Fruit fly (Drosophila melanogaster): Measurements from ENCODE around the gene CG34116.
A peak's percentile ranks its signal among the peaks of the same experiment; 100 is the strongest.

The CG34116 gene

dm6 chr3L:19804908-19805307, 928 bp downstream of the CG34116 start, which contains the start of the genes TORIP and Ccdc58:
Gene TORIP, minus strand, starts transcription at chr3L:19805080.
Gene Ccdc58, plus strand, starts transcription at chr3L:19805181.
- TF ChIP-seq eg (GFP tag; IDR thresholded peaks at IDR 0.05) (no peak), Sox102F (GFP tag; optimal IDR thresholded peaks at IDR 0.05) (no peak), Ets21C (GFP tag; optimal IDR thresholded peaks at IDR 0.05) (no peak), Ets96B (tag; optimal IDR thresholded peaks at IDR 0.05) (no peak), Eip75B (GFP tag; optimal IDR thresholded peaks at IDR 0.05) (no peak), CG11762 (GFP tag; optimal IDR thresholded peaks at IDR 0.05; ENCODE audit: insufficient read depth) (no peak)

DNA sequence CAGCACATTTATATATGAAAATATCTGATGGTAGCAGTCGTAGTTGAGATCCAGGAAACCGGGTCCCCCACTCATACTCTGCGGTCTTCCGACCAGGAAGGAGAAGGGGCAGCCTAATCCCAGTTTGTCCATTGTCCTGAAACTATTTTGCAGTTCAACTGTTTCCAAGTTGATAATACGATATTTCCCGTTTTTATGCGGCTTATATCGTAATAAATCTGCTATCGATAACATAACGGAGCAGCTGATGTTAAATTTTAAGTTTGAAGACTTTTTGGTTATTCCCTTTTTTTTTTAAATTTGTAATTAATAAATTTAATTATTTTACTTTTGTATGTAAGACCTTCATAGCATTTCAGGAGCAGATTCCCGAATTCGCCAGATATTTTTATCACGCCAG, 4.7 kb downstream of the CG34116 start, which contains the start of gene CG14102:
TSS of gene CG14102 (minus strand) at position 187 of the 400 bp plus-strand sequence.
- TF ChIP-seq dac (GFP tag; optimal IDR thresholded peaks at IDR 0.05) (no peak), CG10669 (GFP tag; optimal IDR thresholded peaks at IDR 0.05) (no peak), ss (GFP tag; optimal IDR thresholded peaks at IDR 0.05) (no peak), CG34406 (GFP tag; optimal IDR thresholded peaks at IDR 0.05) (no peak), OdsH (GFP tag; optimal IDR thresholded peaks at IDR 0.05) (no peak), CG11762 (GFP tag; optimal IDR thresholded peaks at IDR 0.05; ENCODE audit: insufficient read depth) (no peak), Eip78C (GFP tag) (no peak), Hr4 (GFP tag; optimal IDR thresholded peaks at IDR 0.05) (no peak), Blimp-1 (GFP tag; optimal IDR thresholded peaks at IDR 0.05) (no peak), Eip93F (GFP tag; optimal IDR thresholded peaks at IDR 0.05) (no peak), Hr39 (GFP tag; optimal IDR thresholded peaks at IDR 0.05) (no peak), CG3919 (GFP tag; optimal IDR thresholded peaks at IDR 0.05) (no peak), CG32006 (GFP tag; optimal IDR thresholded peaks at IDR 0.05) (no peak), Lpt (GFP tag; optimal IDR thresholded peaks at IDR 0.05) (no peak), CG15336 (GFP tag; IDR thresholded peaks at IDR 0.05) (no peak), CG8119 (GFP tag; IDR thresholded peaks at IDR 0.05) (no peak), spab (GFP tag; optimal IDR thresholded peaks at IDR 0.05) (no peak), net (GFP tag; optimal IDR thresholded peaks at IDR 0.05) (no peak), CG7368 (GFP tag; optimal IDR thresholded peaks at IDR 0.05) (no peak)

DNA sequence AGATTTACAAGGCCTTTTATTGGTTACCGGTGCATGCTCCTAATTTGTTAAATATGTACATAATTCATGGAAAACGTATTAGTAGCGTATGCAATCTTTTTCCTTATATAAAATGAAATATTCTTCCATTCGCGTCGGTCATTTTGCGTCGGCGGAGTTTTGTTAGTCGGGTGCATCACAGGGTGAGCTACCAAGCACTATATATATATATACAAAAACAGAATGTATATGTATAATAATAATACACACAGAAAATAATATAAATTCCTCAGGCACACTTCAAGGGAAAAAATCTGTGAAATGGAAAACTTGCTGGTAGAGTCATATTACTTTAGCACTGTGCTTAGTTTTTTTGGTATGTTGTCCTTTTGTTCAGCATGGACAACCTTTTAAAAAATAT, 6.9 kb downstream of the CG34116 start, which contains the start of gene Ir76a:
TSS of gene Ir76a (plus strand) at position 301 of the 400 bp plus-strand sequence.
- TF ChIP-seq CG34406 (GFP tag; optimal IDR thresholded peaks at IDR 0.05), result no peak
- TF ChIP-seq lz (GFP tag; optimal IDR thresholded peaks at IDR 0.05), result no peak
- no peak for TF ChIP-seq CG4318 (GFP tag; optimal IDR thresholded peaks at IDR 0.05)
- TF ChIP-seq CG6163 (GFP tag; IDR thresholded peaks at IDR 0.05), result no peak
- no peak for TF ChIP-seq net (GFP tag; optimal IDR thresholded peaks at IDR 0.05)
- no peak for TF ChIP-seq Ets21C (GFP tag; optimal IDR thresholded peaks at IDR 0.05)
- no peak for TF ChIP-seq esn (GFP tag; optimal IDR thresholded peaks at IDR 0.05)
- no peak for TF ChIP-seq dsx (GFP tag; optimal IDR thresholded peaks at IDR 0.05; ENCODE audit: poor library complexity, severe bottlenecking)
- no peak for TF ChIP-seq CG32006 (GFP tag; optimal IDR thresholded peaks at IDR 0.05)
- TF ChIP-seq CG1621 (tag; optimal IDR thresholded peaks at IDR 0.05), result no peak
- TF ChIP-seq Blimp-1 (GFP tag; optimal IDR thresholded peaks at IDR 0.05), result no peak
- TF ChIP-seq fd85E (GFP tag; optimal IDR thresholded peaks at IDR 0.05), result no peak
- TF ChIP-seq CG11294 (GFP tag; IDR thresholded peaks at IDR 0.05), result no peak
- TF ChIP-seq Sox15 (GFP tag; optimal IDR thresholded peaks at IDR 0.05), result no peak
- TF ChIP-seq CG3032 (tag; optimal IDR thresholded peaks at IDR 0.05), result no peak
- no peak for TF ChIP-seq dac (GFP tag; optimal IDR thresholded peaks at IDR 0.05)
- no peak for TF ChIP-seq Sox14 (GFP tag; optimal IDR thresholded peaks at IDR 0.05)
- no peak for TF ChIP-seq Sox102F (GFP tag; optimal IDR thresholded peaks at IDR 0.05)

DNA sequence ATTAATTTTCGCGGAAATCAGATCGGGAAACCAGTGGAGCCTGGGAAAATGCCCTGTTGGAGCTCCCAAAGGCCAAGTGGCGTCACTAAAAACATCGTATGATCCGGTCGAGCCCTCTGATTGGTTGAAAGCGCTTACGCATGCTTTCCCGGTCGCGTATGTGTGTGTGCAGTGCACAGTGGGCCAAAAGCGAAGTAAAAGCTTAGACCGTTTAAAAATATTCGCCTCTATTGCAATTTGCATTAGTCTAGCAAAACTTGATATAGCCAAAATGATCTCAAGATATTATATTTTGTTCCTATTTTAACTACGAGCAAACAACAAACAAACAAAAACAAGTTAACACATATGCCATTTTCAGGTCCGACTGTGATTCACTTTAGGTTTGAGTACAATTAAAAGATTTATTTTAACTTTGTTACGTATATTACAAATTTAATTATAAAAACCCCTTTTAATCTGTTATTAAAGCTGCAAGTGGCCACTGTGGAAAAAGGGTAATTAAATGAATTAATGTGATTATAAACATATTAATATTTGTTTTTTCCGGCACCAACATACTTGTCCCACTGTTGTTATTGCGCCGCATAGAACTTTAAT, 11.5 kb downstream of the CG34116 start:
- TF ChIP-seq Eip78C (GFP tag), result peak; percentile 98
- TF ChIP-seq CG6163 (GFP tag; IDR thresholded peaks at IDR 0.05), result peak; percentile 83
- TF ChIP-seq Hr38 (GFP tag; optimal IDR thresholded peaks at IDR 0.05), result no peak
- TF ChIP-seq CG4318 (GFP tag; optimal IDR thresholded peaks at IDR 0.05), result peak; percentile 90
- TF ChIP-seq CG3919 (GFP tag; optimal IDR thresholded peaks at IDR 0.05), result peak; percentile 89
- peak; percentile 90 for TF ChIP-seq lz (GFP tag; optimal IDR thresholded peaks at IDR 0.05)
- TF ChIP-seq topi (GFP tag; optimal IDR thresholded peaks at IDR 0.05), result peak; percentile 90
- peak; percentile 87 for TF ChIP-seq fd59A (GFP tag; optimal IDR thresholded peaks at IDR 0.05)
- peak; percentile 87 for TF ChIP-seq dac (GFP tag; optimal IDR thresholded peaks at IDR 0.05)
- peak; percentile 89 for TF ChIP-seq Smox (GFP tag; optimal IDR thresholded peaks at IDR 0.05)
- peak; percentile 81 for TF ChIP-seq Ets21C (GFP tag; optimal IDR thresholded peaks at IDR 0.05)
- peak; percentile 81 for TF ChIP-seq dsx (GFP tag; optimal IDR thresholded peaks at IDR 0.05; ENCODE audit: poor library complexity, severe bottlenecking)
- peak; percentile 94 for TF ChIP-seq svp (GFP tag)
- TF ChIP-seq CG32006 (GFP tag; optimal IDR thresholded peaks at IDR 0.05), result peak; percentile 96
- peak; percentile 89 for TF ChIP-seq CG34406 (GFP tag; optimal IDR thresholded peaks at IDR 0.05)
- peak; percentile 84 for TF ChIP-seq CG16779 (tag; optimal IDR thresholded peaks at IDR 0.05)
- TF ChIP-seq CG10631 (GFP tag; optimal IDR thresholded peaks at IDR 0.05), result peak; percentile 83
- peak; percentile 90 for TF ChIP-seq CG6792 (GFP tag; optimal IDR thresholded peaks at IDR 0.05)
- peak; percentile 79 for TF ChIP-seq CG8319 (GFP tag; optimal IDR thresholded peaks at IDR 0.05)
- peak; percentile 93 for TF ChIP-seq Sox14 (GFP tag; optimal IDR thresholded peaks at IDR 0.05)
- peak; percentile 89 for TF ChIP-seq OdsH (GFP tag; optimal IDR thresholded peaks at IDR 0.05)
